Fruit fly (Drosophila melanogaster) whole organism, embryonic: ENCODE data around the gene CG13924.

ENCODE experiments used
- Bteb2 ChIP-seq: fragments of 200-800 bp; sonication (Bioruptor generic); optimal IDR thresholded peaks from 2 replicates; lab custom pipeline; 2016; ENCODE audit warnings: missing biosample characterization, missing genetic modification characterization
- C15 ChIP-seq: fragments of 200-800 bp; sonication (Bioruptor generic); IDR thresholded peaks from 3 replicates; pipeline ENCODE4 v1.3.6; 2022; ENCODE audit warnings: missing biosample characterization, missing genetic modification characterization
- CG10543 ChIP-seq: fragments of 200-800 bp; sonication (Bioruptor generic); optimal IDR thresholded peaks from 3 replicates; lab custom pipeline; 2017; ENCODE audit warnings: missing biosample characterization, mild to moderate bottlenecking, missing genetic modification characterization, moderate library complexity
- CG11504 ChIP-seq: fragments of 200-800 bp; sonication (Bioruptor generic); optimal IDR thresholded peaks from 3 replicates; lab custom pipeline; 2019; ENCODE audit warnings: missing biosample characterization, mild to moderate bottlenecking, missing genetic modification characterization, moderate library complexity
- CG12942 ChIP-seq: fragments of 200-800 bp; sonication (Bioruptor generic); optimal IDR thresholded peaks from 3 replicates; lab custom pipeline; 2016; ENCODE audit warnings: missing biosample characterization, missing genetic modification characterization
- CG1792 ChIP-seq: fragments of 200-800 bp; sonication (Bioruptor generic); optimal IDR thresholded peaks from 2 replicates; lab custom pipeline; 2016; ENCODE audit warnings: missing biosample characterization, missing genetic modification characterization
- CG18764 ChIP-seq: fragments of 200-800 bp; sonication (Bioruptor generic); optimal IDR thresholded peaks from 3 replicates; lab custom pipeline; 2016; ENCODE audit warnings: missing biosample characterization, missing genetic modification characterization
- CG31441 ChIP-seq: fragments of 200-800 bp; sonication (Bioruptor generic); IDR thresholded peaks from 2 replicates; pipeline ENCODE4 v1.3.6; 2022; ENCODE audit warnings: missing biosample characterization, missing genetic modification characterization
- CG3281 ChIP-seq: fragments of 200-800 bp; sonication (Bioruptor generic); optimal IDR thresholded peaks from 3 replicates; lab custom pipeline; 2017; ENCODE audit warnings: missing biosample characterization, mild to moderate bottlenecking, missing genetic modification characterization
- CG33557 ChIP-seq: fragments of 200-800 bp; sonication (Bioruptor generic); optimal IDR thresholded peaks from 2 replicates; lab custom pipeline; 2019; ENCODE audit warnings: missing biosample characterization, mild to moderate bottlenecking, missing genetic modification characterization, moderate library complexity
- CG3838 ChIP-seq: fragments of 200-800 bp; sonication (Bioruptor generic); optimal IDR thresholded peaks from 3 replicates; lab custom pipeline; 2016; ENCODE audit warnings: missing biosample characterization, missing genetic modification characterization
- CG6272 ChIP-seq: fragments of 200-800 bp; sonication (Bioruptor generic); IDR thresholded peaks from 2 replicates; pipeline ENCODE4 v1.3.6; 2022; ENCODE audit warnings: missing biosample characterization, missing genetic modification characterization
- CG7963 ChIP-seq: fragments of 200-800 bp; sonication (Bioruptor generic); IDR thresholded peaks from 3 replicates; pipeline ENCODE4 v1.3.6; 2022; ENCODE audit warnings: missing biosample characterization, missing genetic modification characterization; ENCODE audit not compliant: partially characterized antibody
- CG8281 ChIP-seq: fragments of 200-800 bp; sonication (Bioruptor generic); optimal IDR thresholded peaks from 2 replicates; lab custom pipeline; 2018; ENCODE audit warnings: missing biosample characterization, mild to moderate bottlenecking, missing genetic modification characterization, moderate library complexity
- CG8478 ChIP-seq: fragments of >200 bp; optimal IDR thresholded peaks from 2 replicates; lab custom pipeline; 2018
- CG9932 ChIP-seq: fragments of 200-800 bp; sonication (Bioruptor generic); IDR thresholded peaks from 2 replicates; pipeline ENCODE4 v1.3.6; 2022; ENCODE audit warnings: missing biosample characterization, missing genetic modification characterization
- Hr3 ChIP-seq: fragments of 200-800 bp; sonication (Bioruptor generic); optimal IDR thresholded peaks from 3 replicates; lab custom pipeline; 2016; ENCODE audit warnings: missing biosample characterization, missing genetic modification characterization
- Hsf ChIP-seq: fragments of 200-800 bp; sonication (Bioruptor generic); optimal IDR thresholded peaks from 3 replicates; lab custom pipeline; 2016; ENCODE audit warnings: missing biosample characterization, missing genetic modification characterization
- Lhr ChIP-seq: fragments of 200-800 bp; sonication (Bioruptor generic); optimal IDR thresholded peaks from 3 replicates; lab custom pipeline; 2017; ENCODE audit warnings: mild to moderate bottlenecking, missing biosample characterization, missing genetic modification reagents, missing genetic modification characterization
- NFAT ChIP-seq: fragments of 200-800 bp; sonication (Bioruptor generic); IDR thresholded peaks from 2 replicates; pipeline ENCODE4 v1.3.6; 2022; ENCODE audit warnings: missing biosample characterization, missing genetic modification characterization
- Neu2 ChIP-seq: fragments of 200-800 bp; sonication (Bioruptor generic); optimal IDR thresholded peaks from 3 replicates; lab custom pipeline; 2016; ENCODE audit warnings: missing biosample characterization, missing genetic modification characterization, borderline replicate concordance
- Scr ChIP-seq: fragments of 200-800 bp; sonication (Bioruptor generic); IDR thresholded peaks from 2 replicates; pipeline ENCODE4 v1.3.6; 2022; ENCODE audit warnings: missing biosample characterization, missing genetic modification characterization; ENCODE audit not compliant: partially characterized antibody
- Spps ChIP-seq: fragments of 200-800 bp; sonication (Bioruptor generic); optimal IDR thresholded peaks from 2 replicates; lab custom pipeline; 2018; ENCODE audit warnings: missing biosample characterization, mild to moderate bottlenecking, missing genetic modification characterization
- Trl ChIP-seq, 3 experiments: fragments of >200 bp in 2 of 3; fragments of 200-800 bp in 1 of 3; sonication (Bioruptor generic) in 1 of 3; optimal IDR thresholded peaks; 2 replicates in 1 of 3; 3 replicates in 2 of 3; lab custom pipeline; 2016 to 2017; ENCODE audit warnings: missing biosample characterization in 1 of 3, missing genetic modification characterization in 1 of 3
- Usf ChIP-seq: fragments of 200-800 bp; sonication (Bioruptor generic); optimal IDR thresholded peaks from 2 replicates; lab custom pipeline; 2017; ENCODE audit warnings: missing genotype, missing biosample characterization, missing genetic modification characterization
- abd-A ChIP-seq: fragments of 200-800 bp; sonication (Bioruptor generic); optimal IDR thresholded peaks from 3 replicates; lab custom pipeline; 2019; ENCODE audit warnings: missing biosample characterization, mild to moderate bottlenecking, missing genetic modification characterization, moderate library complexity
- ase ChIP-seq: fragments of 200-800 bp; sonication (Bioruptor generic); IDR thresholded peaks from 3 replicates; pipeline ENCODE4 v1.3.6; 2022; ENCODE audit warnings: missing biosample characterization, missing genetic modification characterization
- az2 ChIP-seq: fragments of 200-800 bp; sonication (Bioruptor generic); optimal IDR thresholded peaks from 3 replicates; lab custom pipeline; 2016; ENCODE audit warnings: missing biosample characterization, missing genetic modification characterization
- bigmax ChIP-seq: fragments of 200-800 bp; sonication (Bioruptor generic); optimal IDR thresholded peaks from 2 replicates; lab custom pipeline; 2018; ENCODE audit warnings: missing biosample characterization, mild to moderate bottlenecking, missing genetic modification characterization
- br ChIP-seq: fragments of >200 bp; optimal IDR thresholded peaks from 2 replicates; lab custom pipeline; 2017
- cad ChIP-seq: fragments of >200 bp; optimal IDR thresholded peaks from 2 replicates; lab custom pipeline; 2017; ENCODE audit warnings: missing biosample characterization, missing genetic modification characterization
- cg ChIP-seq: fragments of 200-800 bp; sonication (Bioruptor generic); optimal IDR thresholded peaks from 3 replicates; lab custom pipeline; 2019; ENCODE audit warnings: missing biosample characterization, mild to moderate bottlenecking, missing genetic modification characterization, moderate library complexity
- chif ChIP-seq, 2 experiments: fragments of 200-800 bp; sonication (Bioruptor generic); optimal IDR thresholded peaks; 3 replicates each; lab custom pipeline; 2016; ENCODE audit warnings: missing biosample characterization in 2 of 2, missing genetic modification characterization in 2 of 2
- croc ChIP-seq: fragments of 200-800 bp; sonication (Bioruptor generic); conservative IDR thresholded peaks from 3 replicates; pipeline ENCODE4 v1.3.6; 2022; ENCODE audit warnings: missing biosample characterization, missing genetic modification characterization
- dmrt99B ChIP-seq: fragments of 200-800 bp; sonication (Bioruptor generic); optimal IDR thresholded peaks from 2 replicates; lab custom pipeline; 2018; ENCODE audit warnings: missing biosample characterization, mild to moderate bottlenecking, missing genetic modification characterization, moderate library complexity
- dysf ChIP-seq: fragments of 200-800 bp; sonication (Bioruptor generic); IDR thresholded peaks from 3 replicates; pipeline ENCODE4 v1.3.6; 2022; ENCODE audit warnings: missing biosample characterization, missing genetic modification characterization
- esg ChIP-seq: fragments of 200-800 bp; sonication (Bioruptor generic); conservative IDR thresholded peaks from 2 replicates; pipeline ENCODE4 v1.3.6; 2022; ENCODE audit warnings: missing biosample characterization, missing genetic modification characterization
- fu2 ChIP-seq: fragments of 200-800 bp; sonication (Bioruptor generic); optimal IDR thresholded peaks from 2 replicates; lab custom pipeline; 2016; ENCODE audit warnings: missing biosample characterization, missing genetic modification characterization
- gt ChIP-seq: fragments of 200-800 bp; sonication (Bioruptor generic); IDR thresholded peaks from 2 replicates; pipeline ENCODE4 v1.3.6; 2022; ENCODE audit warnings: missing biosample characterization, missing genetic modification characterization
- hth ChIP-seq: fragments of >200 bp; optimal IDR thresholded peaks from 2 replicates; lab custom pipeline; 2017; ENCODE audit warnings: inconsistent platforms
- mam ChIP-seq: fragments of 200-800 bp; sonication (Bioruptor generic); optimal IDR thresholded peaks from 3 replicates; lab custom pipeline; 2016; ENCODE audit warnings: missing biosample characterization, missing genetic modification characterization
- mirr ChIP-seq: fragments of 200-800 bp; sonication (Bioruptor generic); optimal IDR thresholded peaks from 3 replicates; lab custom pipeline; 2018; ENCODE audit warnings: missing biosample characterization, mild to moderate bottlenecking, missing genetic modification characterization
- psq ChIP-seq: fragments of 200-800 bp; sonication (Bioruptor generic); optimal IDR thresholded peaks from 2 replicates; lab custom pipeline; 2017; ENCODE audit warnings: missing biosample characterization, missing genetic modification characterization
- tna ChIP-seq: fragments of 200-800 bp; sonication (Bioruptor generic); IDR thresholded peaks from 2 replicates; pipeline ENCODE4 v1.3.6; 2022; ENCODE audit warnings: missing biosample characterization, missing genetic modification characterization; ENCODE audit not compliant: partially characterized antibody
- trh ChIP-seq: fragments of 200-800 bp; sonication (Bioruptor generic); optimal IDR thresholded peaks from 2 replicates; lab custom pipeline; 2016; ENCODE audit warnings: missing biosample characterization, missing genetic modification characterization
- unc-4 ChIP-seq: fragments of 200-800 bp; sonication (Bioruptor generic); IDR thresholded peaks from 2 replicates; pipeline ENCODE4 v1.3.6; 2022; ENCODE audit warnings: missing biosample characterization, missing genetic modification characterization; ENCODE audit not compliant: partially characterized antibody
- usp ChIP-seq: fragments of >200 bp; optimal IDR thresholded peaks from 2 replicates; lab custom pipeline; 2017; ENCODE audit warnings: missing biosample characterization, missing genetic modification characterization
- vfl ChIP-seq: fragments of 200-800 bp; sonication (Bioruptor generic); optimal IDR thresholded peaks from 2 replicates; lab custom pipeline; 2016; ENCODE audit warnings: missing biosample characterization, missing genetic modification characterization
- wdn ChIP-seq: fragments of 200-800 bp; sonication (Bioruptor generic); IDR thresholded peaks from 2 replicates; pipeline ENCODE4 v1.3.6; 2022; ENCODE audit warnings: missing biosample characterization, missing genetic modification characterization
- wor ChIP-seq: fragments of 200-800 bp; sonication (Bioruptor generic); IDR thresholded peaks from 2 replicates; pipeline ENCODE4 v1.3.6; 2022; ENCODE audit warnings: missing biosample characterization, missing genetic modification characterization
- zfh1 ChIP-seq: fragments of 200-800 bp; sonication (Bioruptor generic); IDR thresholded peaks from 3 replicates; pipeline ENCODE4 v1.3.6; 2022; ENCODE audit warnings: missing biosample characterization, missing genetic modification characterization

CG13924 gene

dm6 chr3L:1865121-1865727, 4.6 kb upstream of the CG13924 start, which contains the start of the genes HBS1 and CG12025 (continued):
- TF ChIP-seq esg (GFP tag; lab: Robert Waterston, UW) (peak; percentile 43; the same call in 1 of the 2 replicates), mirr (GFP tag; lab: Kevin White, UChicago) (no peak), Hsf (peak; percentile 79), croc (GFP tag; lab: Robert Waterston, UW) (no peak; the same call in 2 of the 3 replicates), vfl (GFP tag; lab: Kevin White, UChicago) (no peak), CG10543 (GFP tag; lab: Kevin White, UChicago) (peak; percentile 6), cad (no peak), CG7963 (no peak), ase (0 out of 3 replicates have a peak, but pooled peaks have one; percentile 21), Neu2 (no peak), cg (GFP tag; lab: Kevin White, UChicago) (no peak), Hr3 (GFP tag; lab: Kevin White, UChicago) (peak; percentile 57), bigmax (GFP tag; lab: Kevin White, UChicago) (no peak), CG3838 (GFP tag; lab: Kevin White, UChicago) (peak; percentile 26), Spps (tag; lab: Kevin White, UChicago) (no peak), unc-4 (GFP tag; lab: Robert Waterston, UW) (no peak), wdn (GFP tag; lab: Robert Waterston, UW) (no peak), br (lab: Kevin White, UChicago) (no peak), Usf (GFP tag; lab: Kevin White, UChicago) (peak; percentile 18), mam (GFP tag; lab: Kevin White, UChicago) (peak; percentile 63), trh (no peak), hth (no peak), gt (GFP tag; lab: Robert Waterston, UW) (no peak), CG9932 (GFP tag; lab: Robert Waterston, UW) (peak; percentile 81), dmrt99B (tag; lab: Kevin White, UChicago) (peak; percentile 45), Bteb2 (GFP tag; lab: Kevin White, UChicago) (peak; percentile 54), CG1792 (GFP tag; lab: Kevin White, UChicago) (no peak), tna (GFP tag; lab: Robert Waterston, UW) (no peak; the same call in 1 of the 2 replicates), CG12942 (peak; percentile 9), NFAT (GFP tag; lab: Robert Waterston, UW) (peak; percentile 37), CG33557 (no peak), CG11504 (tag; lab: Kevin White, UChicago) (peak; percentile 64), usp (GFP tag; lab: Kevin White, UChicago) (no peak), Lhr (peak; percentile 54), dysf (GFP tag; lab: Robert Waterston, UW) (peak; percentile 75), fu2 (GFP tag; lab: Kevin White, UChicago) (peak; percentile 36), C15 (GFP tag; lab: Robert Waterston, UW) (no peak), CG6272 (GFP tag; lab: Robert Waterston, UW) (peak; percentile 53; the same call in 1 of the 2 replicates), psq (GFP tag; lab: Kevin White, UChicago) (no peak), az2 (GFP tag; lab: Kevin White, UChicago) (peak; percentile 24), chif (GFP tag; optimal IDR thresholded peaks at IDR 0.05; lab: Kevin White, UChicago) (peak; percentile 32 to 65), CG8281 (tag; lab: Kevin White, UChicago) (no peak), zfh1 (GFP tag; lab: Robert Waterston, UW) (peak; percentile 56; the same call in 1 of the 3 replicates), CG8478 (lab: Kevin White, UChicago) (no peak), CG18764 (GFP tag; lab: Kevin White, UChicago) (peak; percentile 24), abd-A (tag; lab: Kevin White, UChicago) (no peak), wor (GFP tag; lab: Robert Waterston, UW) (no peak), Scr (GFP tag; lab: Robert Waterston, UW) (no peak), CG3281 (GFP tag; lab: Kevin White, UChicago) (peak; percentile 21), CG31441 (peak; percentile 60), Trl (optimal IDR thresholded peaks at IDR 0.05; lab: Kevin White, UChicago) (no peak), Trl (GFP tag; optimal IDR thresholded peaks at IDR 0.05; lab: Kevin White, UChicago) (peak; percentile 47)
